Fruit fly (Drosophila melanogaster) whole organism, embryonic: ENCODE data around the gene rho-5.
A peak's percentile ranks its signal among the peaks of the same experiment; 100 is the strongest.

Experiments used
- Blimp-1 ChIP-seq: fragments of 200-800 bp; sonication (Bioruptor generic); optimal IDR thresholded peaks from 3 replicates; lab custom pipeline; 2018; ENCODE audit warnings: missing biosample characterization, missing genetic modification characterization, mild to moderate bottlenecking, moderate library complexity, missing genetic modification reagents
- CG10267 ChIP-seq: fragments of 200-800 bp; sonication (Bioruptor generic); optimal IDR thresholded peaks from 2 replicates; lab custom pipeline; 2018; ENCODE audit warnings: missing biosample characterization, mild to moderate bottlenecking, missing genetic modification characterization, moderate library complexity
- CG10979 ChIP-seq: fragments of 200-800 bp; sonication (Bioruptor generic); optimal IDR thresholded peaks from 2 replicates; lab custom pipeline; 2018; ENCODE audit warnings: missing biosample characterization, mild to moderate bottlenecking, missing genetic modification characterization, moderate library complexity
- CG12236 ChIP-seq: fragments of 200-800 bp; sonication (Bioruptor generic); optimal IDR thresholded peaks from 2 replicates; lab custom pipeline; 2016; ENCODE audit warnings: missing biosample characterization, missing genetic modification characterization
- CG12391 ChIP-seq: fragments of 200-800 bp; sonication (Bioruptor generic); optimal IDR thresholded peaks from 3 replicates; lab custom pipeline; 2018; ENCODE audit warnings: missing biosample characterization, mild to moderate bottlenecking, missing genetic modification characterization, moderate library complexity
- CG14050 ChIP-seq: fragments of 200-800 bp; sonication (Bioruptor generic); IDR thresholded peaks from 3 replicates; pipeline ENCODE4 v1.3.6; 2022; ENCODE audit warnings: missing biosample characterization, missing genetic modification characterization
- CG17385 ChIP-seq: fragments of 200-800 bp; sonication (Bioruptor generic); optimal IDR thresholded peaks from 3 replicates; lab custom pipeline; 2018; ENCODE audit warnings: missing biosample characterization, mild to moderate bottlenecking, missing genetic modification characterization
- CG1792 ChIP-seq: fragments of 200-800 bp; sonication (Bioruptor generic); optimal IDR thresholded peaks from 2 replicates; lab custom pipeline; 2016; ENCODE audit warnings: missing biosample characterization, missing genetic modification characterization
- CG18262 ChIP-seq: fragments of 200-800 bp; optimal IDR thresholded peaks from 3 replicates; lab custom pipeline; 2019; ENCODE audit warnings: missing biosample characterization, mild to moderate bottlenecking, missing genetic modification characterization, moderate library complexity
- CG18599 ChIP-seq: fragments of 200-800 bp; sonication (Bioruptor generic); optimal IDR thresholded peaks from 3 replicates; lab custom pipeline; 2017; ENCODE audit warnings: missing biosample characterization, missing genetic modification characterization, mild to moderate bottlenecking, moderate library complexity, missing genetic modification reagents
- CG3065 ChIP-seq: fragments of 200-800 bp; sonication (Bioruptor generic); optimal IDR thresholded peaks from 2 replicates; lab custom pipeline; 2016; ENCODE audit warnings: missing biosample characterization, missing genetic modification characterization
- CG31388 ChIP-seq: fragments of 200-800 bp; sonication (Bioruptor generic); optimal IDR thresholded peaks from 2 replicates; lab custom pipeline; 2016; ENCODE audit warnings: missing biosample characterization, missing genetic modification characterization
- CG3838 ChIP-seq: fragments of 200-800 bp; sonication (Bioruptor generic); optimal IDR thresholded peaks from 3 replicates; lab custom pipeline; 2016; ENCODE audit warnings: missing biosample characterization, missing genetic modification characterization
- CG3995 ChIP-seq: fragments of 200-800 bp; sonication (Bioruptor generic); optimal IDR thresholded peaks from 3 replicates; lab custom pipeline; 2016; ENCODE audit warnings: missing biosample characterization, missing genetic modification characterization
- CG4854 ChIP-seq: fragments of 200-800 bp; sonication (Bioruptor generic); optimal IDR thresholded peaks from 2 replicates; lab custom pipeline; 2016; ENCODE audit warnings: missing biosample characterization, missing genetic modification characterization, inconsistent platforms
- CG5245 ChIP-seq: fragments of 200-800 bp; sonication (Bioruptor generic); optimal IDR thresholded peaks from 3 replicates; lab custom pipeline; 2016; ENCODE audit warnings: missing biosample characterization, missing genetic modification characterization
- CG7963 ChIP-seq: fragments of 200-800 bp; sonication (Bioruptor generic); IDR thresholded peaks from 3 replicates; pipeline ENCODE4 v1.3.6; 2022; ENCODE audit warnings: missing biosample characterization, missing genetic modification characterization; ENCODE audit not compliant: partially characterized antibody
- CG9609 ChIP-seq: fragments of 200-800 bp; sonication (Bioruptor generic); optimal IDR thresholded peaks from 3 replicates; lab custom pipeline; 2016; ENCODE audit warnings: missing biosample characterization, missing genetic modification characterization
- D19B ChIP-seq: fragments of 200-800 bp; sonication (Bioruptor generic); optimal IDR thresholded peaks from 2 replicates; lab custom pipeline; 2017; ENCODE audit warnings: missing biosample characterization, mild to moderate bottlenecking, missing genetic modification characterization
- Dad ChIP-seq: fragments of 200-800 bp; sonication (Bioruptor generic); optimal IDR thresholded peaks from 3 replicates; lab custom pipeline; 2016; ENCODE audit warnings: missing biosample characterization, missing genetic modification characterization
- Doc2 ChIP-seq: fragments of 200-800 bp; sonication (Bioruptor generic); IDR thresholded peaks from 2 replicates; pipeline ENCODE4 v1.3.6; 2022; ENCODE audit warnings: missing biosample characterization, missing genetic modification characterization
- Drgx ChIP-seq: fragments of 200-800 bp; sonication (Bioruptor generic); IDR thresholded peaks from 2 replicates; pipeline ENCODE4 v1.3.6; 2022; ENCODE audit warnings: missing biosample characterization, missing genetic modification characterization
- E2f2 ChIP-seq: fragments of 200-800 bp; sonication (Bioruptor generic); IDR thresholded peaks from 2 replicates; pipeline ENCODE4 v1.3.6; 2022; ENCODE audit warnings: missing biosample characterization, missing genetic modification characterization
- Fer3 ChIP-seq: fragments of 200-800 bp; sonication (Bioruptor generic); optimal IDR thresholded peaks from 2 replicates; lab custom pipeline; 2018; ENCODE audit warnings: missing biosample characterization, mild to moderate bottlenecking, missing genetic modification characterization, moderate library complexity
- MESR4 ChIP-seq: fragments of 200-800 bp; sonication (Bioruptor generic); optimal IDR thresholded peaks from 2 replicates; lab custom pipeline; 2018; ENCODE audit warnings: missing biosample characterization, mild to moderate bottlenecking, missing genetic modification characterization, moderate library complexity
- Med ChIP-seq: fragments of 200-800 bp; sonication (Bioruptor generic); peaks from one replicate; lab custom pipeline; 2016; ENCODE audit warnings: missing biosample characterization, missing genetic modification characterization, mild to moderate bottlenecking, inconsistent platforms, moderate library complexity
- NC2α ChIP-seq: fragments of 200-800 bp; sonication (Bioruptor generic); optimal IDR thresholded peaks from 2 replicates; lab custom pipeline; 2016; ENCODE audit warnings: missing biosample characterization, missing genetic modification characterization
- Poxn ChIP-seq: fragments of 200-800 bp; sonication (Bioruptor generic); IDR thresholded peaks from 2 replicates; pipeline ENCODE4 v1.3.6; 2022; ENCODE audit warnings: missing biosample characterization, missing genetic modification characterization
- Rfx ChIP-seq: fragments of 200-800 bp; sonication (Bioruptor generic); IDR thresholded peaks from 2 replicates; pipeline ENCODE4 v1.3.6; 2022; ENCODE audit warnings: missing biosample characterization, missing genetic modification characterization
- caup ChIP-seq: fragments of 200-800 bp; sonication (Bioruptor generic); optimal IDR thresholded peaks from 3 replicates; lab custom pipeline; 2017; ENCODE audit warnings: missing biosample characterization, mild to moderate bottlenecking, missing genetic modification characterization, moderate library complexity; ENCODE audit not compliant: severe bottlenecking
- crc ChIP-seq: fragments of 200-800 bp; sonication (Bioruptor generic); optimal IDR thresholded peaks from 2 replicates; lab custom pipeline; 2016; ENCODE audit warnings: missing biosample characterization, missing genetic modification characterization
- crp ChIP-seq, 2 experiments: fragments of 200-800 bp; sonication (Bioruptor generic); optimal IDR thresholded peaks; 2 replicates in 1 of 2; 3 replicates in 1 of 2; lab custom pipeline; 2017; ENCODE audit warnings: missing biosample characterization in 2 of 2, missing genetic modification characterization in 2 of 2, mild to moderate bottlenecking in 1 of 2, moderate library complexity in 1 of 2
- emc ChIP-seq: fragments of 200-800 bp; sonication (Bioruptor generic); optimal IDR thresholded peaks from 2 replicates; lab custom pipeline; 2016; ENCODE audit warnings: missing biosample characterization, missing genetic modification characterization
- esg ChIP-seq: fragments of 200-800 bp; sonication (Bioruptor generic); conservative IDR thresholded peaks from 2 replicates; pipeline ENCODE4 v1.3.6; 2022; ENCODE audit warnings: missing biosample characterization, missing genetic modification characterization
- gce ChIP-seq: fragments of 200-800 bp; sonication (Bioruptor generic); IDR thresholded peaks from 3 replicates; pipeline ENCODE4 v1.3.6; 2022; ENCODE audit warnings: missing biosample characterization, missing genetic modification characterization
- hbn ChIP-seq: fragments of 200-800 bp; sonication (Bioruptor generic); IDR thresholded peaks from 2 replicates; pipeline ENCODE4 v1.3.6; 2022; ENCODE audit warnings: missing biosample characterization, missing genetic modification characterization; ENCODE audit not compliant: partially characterized antibody
- jigr1 ChIP-seq: fragments of 200-800 bp; sonication (Bioruptor generic); IDR thresholded peaks from 3 replicates; pipeline ENCODE4 v1.3.6; 2022; ENCODE audit warnings: missing biosample characterization, missing genetic modification characterization
- kni ChIP-seq: fragments of 200-800 bp; sonication (Bioruptor generic); optimal IDR thresholded peaks from 3 replicates; lab custom pipeline; 2017; ENCODE audit warnings: mild to moderate bottlenecking, missing biosample characterization, missing genetic modification reagents, missing genetic modification characterization
- maf-S ChIP-seq: fragments of 200-800 bp; sonication (Bioruptor generic); optimal IDR thresholded peaks from 2 replicates; lab custom pipeline; 2016; ENCODE audit warnings: missing biosample characterization, missing genetic modification characterization
- nau ChIP-seq: fragments of 200-800 bp; sonication (Bioruptor generic); optimal IDR thresholded peaks from 3 replicates; lab custom pipeline; 2017; ENCODE audit warnings: missing biosample characterization, mild to moderate bottlenecking, missing genetic modification characterization, missing genetic modification reagents
- nom ChIP-seq: fragments of 200-800 bp; sonication (Bioruptor generic); optimal IDR thresholded peaks from 2 replicates; lab custom pipeline; 2017; ENCODE audit warnings: missing biosample characterization, missing genetic modification characterization, mild to moderate bottlenecking, moderate library complexity, missing genetic modification reagents
- pb ChIP-seq: fragments of 200-800 bp; sonication (Bioruptor generic); optimal IDR thresholded peaks from 3 replicates; lab custom pipeline; 2016; ENCODE audit warnings: missing biosample characterization, missing genetic modification characterization
- pzg ChIP-seq: fragments of 200-800 bp; sonication (Bioruptor generic); optimal IDR thresholded peaks from 3 replicates; lab custom pipeline; 2018; ENCODE audit warnings: missing biosample characterization, mild to moderate bottlenecking, missing genetic modification characterization, moderate library complexity
- sob ChIP-seq: fragments of 200-800 bp; sonication (Bioruptor generic); IDR thresholded peaks from 2 replicates; pipeline ENCODE4 v1.3.6; 2022; ENCODE audit warnings: missing biosample characterization, missing genetic modification characterization
- stc ChIP-seq: fragments of 200-800 bp; sonication (Bioruptor generic); IDR thresholded peaks from 2 replicates; pipeline ENCODE4 v1.3.6; 2022; ENCODE audit warnings: missing biosample characterization, missing genetic modification characterization
- tin ChIP-seq: fragments of 200-800 bp; sonication (Bioruptor generic); optimal IDR thresholded peaks from 3 replicates; lab custom pipeline; 2016; ENCODE audit warnings: missing biosample characterization, missing genetic modification characterization
- trem ChIP-seq: fragments of 200-800 bp; optimal IDR thresholded peaks from 3 replicates; lab custom pipeline; 2019; ENCODE audit warnings: missing biosample characterization, mild to moderate bottlenecking, missing genetic modification characterization, moderate library complexity
- unc-4 ChIP-seq: fragments of 200-800 bp; sonication (Bioruptor generic); IDR thresholded peaks from 2 replicates; pipeline ENCODE4 v1.3.6; 2022; ENCODE audit warnings: missing biosample characterization, missing genetic modification characterization; ENCODE audit not compliant: partially characterized antibody
- zen ChIP-seq: fragments of 200-800 bp; sonication (Bioruptor generic); optimal IDR thresholded peaks from 3 replicates; lab custom pipeline; 2018; ENCODE audit warnings: missing biosample characterization, mild to moderate bottlenecking, missing genetic modification characterization, moderate library complexity

Gene rho-5

DNA sequence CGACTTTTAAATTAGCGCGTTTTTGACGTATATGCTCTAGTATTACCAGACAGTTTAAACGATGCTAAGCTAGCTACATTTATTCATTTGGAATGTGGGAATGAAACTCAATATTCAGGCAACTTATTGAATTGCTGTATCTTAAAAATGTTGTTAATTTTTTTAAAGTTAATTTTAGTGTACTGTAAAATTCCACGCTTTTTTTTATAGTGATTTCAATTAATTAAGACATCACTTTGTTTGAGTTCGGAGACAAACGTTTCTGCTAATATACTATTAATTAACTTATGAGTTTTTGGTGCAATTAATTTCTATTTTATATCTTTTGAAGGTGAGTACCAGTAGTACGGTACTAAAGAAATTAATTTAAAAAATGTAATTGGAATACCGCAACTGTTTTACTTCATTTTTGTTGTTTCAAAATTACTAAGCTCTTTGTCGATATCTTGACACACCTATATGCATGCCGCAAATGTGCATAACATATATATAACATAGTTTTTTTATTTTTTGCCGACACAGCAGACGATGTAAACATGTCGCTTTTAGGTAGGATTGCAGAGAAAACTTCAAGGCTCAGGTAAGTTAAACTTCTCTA is 12.6 kb upstream of the rho-5 start, which contains the start of the genes Cdk1 and mRpS7 (continued):
- TF ChIP-seq tin (GFP tag; lab: Kevin White, UChicago) (peak; percentile 66), CG10267 (tag; lab: Kevin White, UChicago) (peak; percentile 74), CG7963 (GFP tag; lab: Robert Waterston, UW) (no peak), crc (peak; percentile 10), CG12391 (tag; lab: Kevin White, UChicago) (peak; percentile 89), unc-4 (no peak), CG17385 (GFP tag; lab: Kevin White, UChicago) (peak; percentile 68), emc (GFP tag; lab: Kevin White, UChicago) (no peak), CG12236 (no peak), Poxn (GFP tag; lab: Robert Waterston, UW) (0 out of 2 replicates have a peak, but pooled peaks have one; percentile 35), pzg (peak; percentile 47), stc (GFP tag; lab: Robert Waterston, UW) (peak; percentile 15; the same call in 1 of the 2 replicates), pb (no peak), Dad (GFP tag; lab: Kevin White, UChicago) (peak; percentile 21), Doc2 (GFP tag; lab: Robert Waterston, UW) (no peak), CG10979 (tag; lab: Kevin White, UChicago) (peak; percentile 70), sob (GFP tag; lab: Robert Waterston, UW) (peak; percentile 54; the same call in 1 of the 2 replicates), NC2α (GFP tag; lab: Kevin White, UChicago) (no peak), maf-S (GFP tag; lab: Kevin White, UChicago) (peak; percentile 23), Drgx (GFP tag; lab: Robert Waterston, UW) (peak; percentile 53; the same call in 1 of the 2 replicates), kni (GFP tag; lab: Kevin White, UChicago) (no peak), jigr1 (GFP tag; lab: Robert Waterston, UW) (peak; percentile 65; the same call in 1 of the 3 replicates), trem (tag; lab: Kevin White, UChicago) (peak; percentile 61), crp (GFP tag; optimal IDR thresholded peaks at IDR 0.05; lab: Kevin White, UChicago) (peak in 1 of 2 experiments; percentile 35), Med (GFP tag; lab: Kevin White, UChicago) (peak; percentile 86), hbn (GFP tag; lab: Robert Waterston, UW) (no peak), Blimp-1 (GFP tag; lab: Kevin White, UChicago) (peak; percentile 55), CG5245 (peak; percentile 30), Fer3 (tag; lab: Kevin White, UChicago) (peak; percentile 74), CG14050 (GFP tag; lab: Robert Waterston, UW) (peak; percentile 41; the same call in 1 of the 3 replicates), caup (peak; percentile 52), E2f2 (GFP tag; lab: Robert Waterston, UW) (peak; percentile 82), MESR4 (peak; percentile 62), CG31388 (GFP tag; lab: Kevin White, UChicago) (peak; percentile 23), Rfx (GFP tag; lab: Robert Waterston, UW) (peak; percentile 70), nau (GFP tag; lab: Kevin White, UChicago) (peak; percentile 12), nom (GFP tag; lab: Kevin White, UChicago) (no peak), CG3065 (GFP tag; lab: Kevin White, UChicago) (no peak), D19B (peak; percentile 59), CG18262 (tag; lab: Kevin White, UChicago) (peak; percentile 84), CG3995 (GFP tag; lab: Kevin White, UChicago) (peak; percentile 4), CG3838 (GFP tag; lab: Kevin White, UChicago) (peak; percentile 63), CG18599 (GFP tag; lab: Kevin White, UChicago) (peak; percentile 75), CG9609 (peak; percentile 53), zen (peak; percentile 70), gce (GFP tag; lab: Robert Waterston, UW) (peak; percentile 67; the same call in 1 of the 3 replicates), CG1792 (GFP tag; lab: Kevin White, UChicago) (no peak), CG4854 (peak; percentile 40), esg (peak; percentile 66)
